Fruit fly (Drosophila melanogaster) whole organism, embryonic: ENCODE data around the gene Cpr78Ca.

ENCODE experiments used
- CG10147 ChIP-seq: fragments of 200-800 bp; sonication (Bioruptor generic); optimal IDR thresholded peaks from 2 replicates; lab custom pipeline; 2019; ENCODE audit warnings: missing biosample characterization, mild to moderate bottlenecking, missing genetic modification characterization, moderate library complexity
- CG11695 ChIP-seq: fragments of 200-800 bp; sonication (Bioruptor generic); IDR thresholded peaks from 3 replicates; pipeline ENCODE4 v1.3.6; 2022; ENCODE audit warnings: missing biosample characterization, missing genetic modification characterization
- CG12219 ChIP-seq: fragments of 200-800 bp; sonication (Bioruptor generic); optimal IDR thresholded peaks from 3 replicates; lab custom pipeline; 2018; ENCODE audit warnings: missing biosample characterization, mild to moderate bottlenecking, missing genetic modification characterization
- CG12659 ChIP-seq: fragments of 200-800 bp; sonication (Bioruptor generic); optimal IDR thresholded peaks from 3 replicates; lab custom pipeline; 2017; ENCODE audit warnings: mild to moderate bottlenecking, missing biosample characterization, missing genetic modification reagents, missing genetic modification characterization
- CG13123 ChIP-seq: fragments of 200-800 bp; sonication (Bioruptor generic); optimal IDR thresholded peaks from 2 replicates; lab custom pipeline; 2016; ENCODE audit warnings: missing biosample characterization, missing genetic modification characterization
- CG17612 ChIP-seq: fragments of 200-800 bp; sonication (Bioruptor generic); IDR thresholded peaks from 2 replicates; pipeline ENCODE4 v1.3.6; 2022; ENCODE audit warnings: missing biosample characterization, missing genetic modification characterization
- CG17912 ChIP-seq: fragments of 200-800 bp; sonication (Bioruptor generic); optimal IDR thresholded peaks from 2 replicates; lab custom pipeline; 2018; ENCODE audit warnings: missing biosample characterization, mild to moderate bottlenecking, missing genetic modification characterization
- CG18262 ChIP-seq: fragments of 200-800 bp; optimal IDR thresholded peaks from 3 replicates; lab custom pipeline; 2019; ENCODE audit warnings: missing biosample characterization, mild to moderate bottlenecking, missing genetic modification characterization, moderate library complexity
- CG2116 ChIP-seq: fragments of 200-800 bp; sonication (Bioruptor generic); optimal IDR thresholded peaks from 3 replicates; lab custom pipeline; 2018; ENCODE audit warnings: missing biosample characterization, mild to moderate bottlenecking, missing genetic modification characterization
- CG2712 ChIP-seq: fragments of 200-800 bp; optimal IDR thresholded peaks from 3 replicates; lab custom pipeline; 2019; ENCODE audit warnings: missing biosample characterization, mild to moderate bottlenecking, missing genetic modification characterization, moderate library complexity
- CG31441 ChIP-seq: fragments of 200-800 bp; sonication (Bioruptor generic); IDR thresholded peaks from 2 replicates; pipeline ENCODE4 v1.3.6; 2022; ENCODE audit warnings: missing biosample characterization, missing genetic modification characterization
- CG34422 ChIP-seq: fragments of 200-800 bp; sonication (Bioruptor generic); IDR thresholded peaks from 3 replicates; pipeline ENCODE4 v1.3.6; 2022; ENCODE audit warnings: missing biosample characterization, missing genetic modification characterization
- CG4328 ChIP-seq: fragments of 200-800 bp; sonication (Bioruptor generic); optimal IDR thresholded peaks from 3 replicates; lab custom pipeline; 2017; ENCODE audit warnings: missing biosample characterization, missing genetic modification reagents, missing genetic modification characterization
- CG4360 ChIP-seq: fragments of 200-800 bp; sonication (Bioruptor generic); IDR thresholded peaks from 2 replicates; pipeline ENCODE4 v1.3.6; 2022; ENCODE audit warnings: missing biosample characterization, missing genetic modification characterization
- CG4424 ChIP-seq: fragments of 200-800 bp; sonication (Bioruptor generic); optimal IDR thresholded peaks from 3 replicates; lab custom pipeline; 2016; ENCODE audit warnings: missing biosample characterization, missing genetic modification characterization
- CG8089 ChIP-seq: fragments of 200-800 bp; sonication (Bioruptor generic); optimal IDR thresholded peaks from 3 replicates; lab custom pipeline; 2016; ENCODE audit warnings: missing biosample characterization, missing genetic modification characterization
- CG8944 ChIP-seq: fragments of 200-800 bp; sonication (Bioruptor generic); optimal IDR thresholded peaks from 3 replicates; lab custom pipeline; 2016; ENCODE audit warnings: missing biosample characterization, missing genetic modification characterization
- Dip2 ChIP-seq: fragments of 200-800 bp; sonication (Bioruptor generic); IDR thresholded peaks from 2 replicates; pipeline ENCODE4 v1.3.6; 2022; ENCODE audit warnings: missing biosample characterization, missing genetic modification characterization
- Drgx ChIP-seq: fragments of 200-800 bp; sonication (Bioruptor generic); IDR thresholded peaks from 2 replicates; pipeline ENCODE4 v1.3.6; 2022; ENCODE audit warnings: missing biosample characterization, missing genetic modification characterization
- E2f1 ChIP-seq: fragments of 200-800 bp; sonication (Bioruptor generic); IDR thresholded peaks from 2 replicates; pipeline ENCODE4 v1.3.6; 2022; ENCODE audit warnings: missing biosample characterization, missing genetic modification characterization
- Ets65A ChIP-seq: fragments of 200-800 bp; sonication (Bioruptor generic); peaks from one replicate; lab custom pipeline; 2016; ENCODE audit warnings: missing biosample characterization, missing genetic modification characterization
- Hey ChIP-seq: fragments of 200-800 bp; sonication (Bioruptor generic); optimal IDR thresholded peaks from 3 replicates; lab custom pipeline; 2018; ENCODE audit warnings: missing biosample characterization, mild to moderate bottlenecking, missing genetic modification characterization
- HmgZ ChIP-seq: fragments of 200-800 bp; sonication (Bioruptor generic); optimal IDR thresholded peaks from 2 replicates; lab custom pipeline; 2018; ENCODE audit warnings: missing biosample characterization, mild to moderate bottlenecking, missing genetic modification characterization
- Neu2 ChIP-seq: fragments of 200-800 bp; sonication (Bioruptor generic); optimal IDR thresholded peaks from 3 replicates; lab custom pipeline; 2016; ENCODE audit warnings: missing biosample characterization, missing genetic modification characterization, borderline replicate concordance
- Oli ChIP-seq: fragments of 200-800 bp; sonication (Bioruptor generic); optimal IDR thresholded peaks from 2 replicates; lab custom pipeline; 2018; ENCODE audit warnings: missing biosample characterization, mild to moderate bottlenecking, missing genetic modification characterization, moderate library complexity
- Opbp ChIP-seq: fragments of 200-800 bp; sonication (Bioruptor generic); IDR thresholded peaks from 3 replicates; pipeline ENCODE4 v1.3.6; 2022; ENCODE audit warnings: missing biosample characterization, missing genetic modification characterization; ENCODE audit not compliant: partially characterized antibody
- Optix ChIP-seq: fragments of 200-800 bp; sonication (Bioruptor generic); IDR thresholded peaks from 3 replicates; pipeline ENCODE4 v1.3.6; 2022; ENCODE audit warnings: missing biosample characterization, missing genetic modification characterization
- Ravus ChIP-seq: fragments of 200-800 bp; sonication (Bioruptor generic); IDR thresholded peaks from 2 replicates; pipeline ENCODE4 v1.3.6; 2022; ENCODE audit warnings: missing biosample characterization, missing genetic modification characterization
- Sox102F ChIP-seq: fragments of 200-800 bp; sonication (Bioruptor generic); optimal IDR thresholded peaks from 2 replicates; lab custom pipeline; 2018; ENCODE audit warnings: missing biosample characterization, mild to moderate bottlenecking, missing genetic modification characterization, moderate library complexity
- Tbp ChIP-seq: fragments of >200 bp; optimal IDR thresholded peaks from 2 replicates; lab custom pipeline; 2018; ENCODE audit warnings: missing biosample characterization, missing genetic modification characterization
- ab ChIP-seq: fragments of 200-800 bp; sonication (Bioruptor generic); optimal IDR thresholded peaks from 2 replicates; lab custom pipeline; 2016; ENCODE audit warnings: missing biosample characterization, missing genetic modification characterization
- ara ChIP-seq: fragments of 200-800 bp; sonication (Bioruptor generic); IDR thresholded peaks from 2 replicates; pipeline ENCODE4 v1.3.6; 2022; ENCODE audit warnings: missing biosample characterization, missing genetic modification characterization
- chinmo ChIP-seq: fragments of 200-800 bp; sonication (Bioruptor generic); IDR thresholded peaks from 4 replicates; pipeline ENCODE4 v1.3.6; 2022; ENCODE audit warnings: missing biosample characterization, missing genetic modification characterization; ENCODE audit not compliant: partially characterized antibody
- ci ChIP-seq: fragments of 200-800 bp; sonication (Bioruptor generic); IDR thresholded peaks from 3 replicates; pipeline ENCODE4 v1.3.6; 2022; ENCODE audit warnings: missing biosample characterization, missing genetic modification characterization
- crol ChIP-seq: fragments of 200-800 bp; sonication (Bioruptor generic); IDR thresholded peaks from 2 replicates; pipeline ENCODE4 v1.3.6; 2022; ENCODE audit warnings: missing biosample characterization, missing genetic modification characterization
- exex ChIP-seq: fragments of 200-800 bp; sonication (Bioruptor generic); optimal IDR thresholded peaks from 4 replicates; lab custom pipeline; 2018; ENCODE audit warnings: missing biosample characterization, mild to moderate bottlenecking, missing genetic modification characterization, moderate library complexity
- fd64A ChIP-seq: fragments of 200-800 bp; sonication (Bioruptor generic); optimal IDR thresholded peaks from 3 replicates; lab custom pipeline; 2018; ENCODE audit warnings: missing biosample characterization, mild to moderate bottlenecking, missing genetic modification characterization
- gem ChIP-seq: fragments of 200-800 bp; sonication (Bioruptor generic); optimal IDR thresholded peaks from 2 replicates; lab custom pipeline; 2019; ENCODE audit warnings: missing biosample characterization, mild to moderate bottlenecking, missing genetic modification characterization, moderate library complexity
- insv ChIP-seq, 2 experiments: fragments of 200-800 bp; sonication (Bioruptor generic); optimal IDR thresholded peaks; 3 replicates each; lab custom pipeline; 2016 to 2018; ENCODE audit warnings: missing biosample characterization in 2 of 2, missing genetic modification characterization in 2 of 2
- mld ChIP-seq: fragments of 200-800 bp; sonication (Bioruptor generic); IDR thresholded peaks from 3 replicates; pipeline ENCODE4 v1.3.6; 2022; ENCODE audit warnings: missing biosample characterization, missing genetic modification characterization; ENCODE audit not compliant: partially characterized antibody
- nerfin-1 ChIP-seq: fragments of 200-800 bp; sonication (Bioruptor generic); optimal IDR thresholded peaks from 3 replicates; lab custom pipeline; 2019; ENCODE audit warnings: missing biosample characterization, mild to moderate bottlenecking, missing genetic modification characterization, moderate library complexity
- scrt ChIP-seq: fragments of 200-800 bp; sonication (Bioruptor generic); optimal IDR thresholded peaks from 2 replicates; lab custom pipeline; 2018; ENCODE audit warnings: missing biosample characterization, mild to moderate bottlenecking, missing genetic modification characterization, moderate library complexity
- sob ChIP-seq: fragments of 200-800 bp; sonication (Bioruptor generic); IDR thresholded peaks from 2 replicates; pipeline ENCODE4 v1.3.6; 2022; ENCODE audit warnings: missing biosample characterization, missing genetic modification characterization
- tap ChIP-seq: fragments of 200-800 bp; optimal IDR thresholded peaks from 3 replicates; lab custom pipeline; 2019; ENCODE audit warnings: missing biosample characterization, mild to moderate bottlenecking, missing genetic modification characterization, moderate library complexity
- vnd ChIP-seq: fragments of 200-800 bp; sonication (Bioruptor generic); IDR thresholded peaks from 3 replicates; pipeline ENCODE4 v1.3.6; 2022; ENCODE audit warnings: missing biosample characterization, missing genetic modification characterization; ENCODE audit not compliant: partially characterized antibody
- z ChIP-seq: fragments of 200-800 bp; sonication (Bioruptor generic); IDR thresholded peaks from 3 replicates; pipeline ENCODE4 v1.3.6; 2022; ENCODE audit warnings: missing biosample characterization, missing genetic modification characterization

Cpr78Ca gene

DNA sequence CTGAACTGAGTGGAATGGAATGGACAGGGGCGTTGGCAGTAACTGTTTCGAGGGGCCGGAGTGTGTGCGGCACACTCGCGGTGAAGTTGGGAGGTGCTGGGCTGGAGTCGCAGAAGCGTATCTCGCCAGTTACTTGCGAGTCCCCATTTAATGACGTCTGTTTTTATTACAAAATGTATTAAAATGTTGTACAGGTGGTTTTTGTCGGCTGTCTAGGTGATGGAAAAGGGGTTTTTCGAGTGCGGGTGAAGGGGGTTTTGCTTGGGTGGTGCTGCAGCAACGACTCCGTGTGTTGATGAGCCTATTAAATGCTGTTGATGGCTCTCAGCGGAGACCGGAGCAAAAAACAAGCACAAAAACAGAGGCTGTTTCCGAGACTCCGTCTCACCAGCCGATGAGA, 41.2 kb downstream of the Cpr78Ca start (continued):
- TF ChIP-seq E2f1 (GFP tag; lab: Robert Waterston, UW) (peak; percentile 34; the same call in 1 of the 2 replicates), fd64A (GFP tag; lab: Kevin White, UChicago) (no peak), vnd (GFP tag; lab: Robert Waterston, UW) (no peak), CG17612 (no peak), CG10147 (GFP tag; lab: Kevin White, UChicago) (no peak), CG8944 (GFP tag; lab: Kevin White, UChicago) (no peak), Hey (tag; lab: Kevin White, UChicago) (no peak), CG13123 (GFP tag; lab: Kevin White, UChicago) (no peak), CG4328 (GFP tag; lab: Kevin White, UChicago) (no peak), CG4424 (GFP tag; lab: Kevin White, UChicago) (no peak), Oli (tag; lab: Kevin White, UChicago) (peak; percentile 15), ab (no peak), tap (no peak), chinmo (GFP tag; lab: Robert Waterston, UW) (0 out of 4 replicates have a peak, but pooled peaks have one; percentile 60), Neu2 (GFP tag; lab: Kevin White, UChicago) (no peak), Ets65A (GFP tag; lab: Kevin White, UChicago) (no peak), CG2116 (GFP tag; lab: Kevin White, UChicago) (no peak), sob (0 out of 2 replicates have a peak, but pooled peaks have one; percentile 32), nerfin-1 (tag; lab: Kevin White, UChicago) (no peak), ara (GFP tag; lab: Robert Waterston, UW) (no peak), Dip2 (GFP tag; lab: Robert Waterston, UW) (no peak), Tbp (no peak), CG34422 (GFP tag; lab: Robert Waterston, UW) (no peak), z (GFP tag; lab: Robert Waterston, UW) (peak; percentile 81; the same call in 2 of the 3 replicates), CG12219 (GFP tag; lab: Kevin White, UChicago) (no peak), exex (tag; lab: Kevin White, UChicago) (no peak), insv (GFP tag; optimal IDR thresholded peaks at IDR 0.05; lab: Kevin White, UChicago) (no peak), ci (GFP tag; lab: Robert Waterston, UW) (0 out of 3 replicates have a peak, but pooled peaks have one; percentile 41), CG11695 (0 out of 3 replicates have a peak, but pooled peaks have one; percentile 45), Ravus (no peak), Optix (GFP tag; lab: Robert Waterston, UW) (peak; percentile 54; the same call in 1 of the 3 replicates), CG17912 (GFP tag; lab: Kevin White, UChicago) (no peak), Opbp (no peak), HmgZ (tag; lab: Kevin White, UChicago) (no peak), mld (no peak), CG8089 (GFP tag; lab: Kevin White, UChicago) (no peak), crol (peak; percentile 73), CG12659 (GFP tag; lab: Kevin White, UChicago) (peak; percentile 24)

DNA sequence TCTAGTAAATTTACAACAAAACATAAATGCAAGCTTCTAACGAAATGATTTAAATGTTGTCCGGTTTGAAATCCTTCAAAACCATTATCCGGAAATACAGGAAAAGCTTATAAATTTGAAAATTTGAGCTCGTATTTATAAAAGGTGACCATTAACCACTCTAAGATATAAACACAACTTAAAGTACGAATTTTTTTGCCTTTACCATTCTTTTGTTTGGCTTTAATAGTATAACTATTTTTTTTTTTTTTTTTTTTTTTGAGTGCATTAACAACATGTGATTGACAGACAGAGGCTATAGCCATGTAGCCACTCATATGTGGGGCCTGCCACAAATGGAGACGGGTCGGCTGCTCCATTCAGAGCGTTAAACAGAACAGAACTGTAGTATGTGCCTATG, 49.2 kb downstream of the Cpr78Ca start:
- no peak for TF ChIP-seq scrt (GFP tag; lab: Kevin White, UChicago)
- TF ChIP-seq CG4360: no peak
- TF ChIP-seq CG18262 (tag; lab: Kevin White, UChicago): peak; percentile 5
- 0 out of 2 replicates have a peak, but pooled peaks have one; percentile 23 for TF ChIP-seq Drgx (GFP tag; lab: Robert Waterston, UW)
- peak; percentile 0 for TF ChIP-seq CG2712 (tag; lab: Kevin White, UChicago)
- TF ChIP-seq gem: peak; percentile 19
- TF ChIP-seq Sox102F: peak; percentile 1
- TF ChIP-seq CG31441 (GFP tag; lab: Robert Waterston, UW): 0 out of 2 replicates have a peak, but pooled peaks have one; percentile 20
